Fruit fly (Drosophila melanogaster): ENCODE measurements around the gene CG12112.
A peak's percentile ranks its signal among the peaks of the same experiment; 100 is the strongest.

CG12112 gene

dm6 chrX:8521492-8521891 is 38.5 kb downstream of the CG12112 start:
- TF ChIP-seq CG8301 (tag; optimal IDR thresholded peaks at IDR 0.05) (peak; percentile 50), gl (tag; optimal IDR thresholded peaks at IDR 0.05) (no peak), CG34367 (tag; optimal IDR thresholded peaks at IDR 0.05) (no peak), rn (GFP tag; IDR thresholded peaks at IDR 0.05) (no peak), Pif1B (GFP tag; optimal IDR thresholded peaks at IDR 0.05) (no peak), CG15710 (tag; optimal IDR thresholded peaks at IDR 0.05) (no peak), CG13204 (GFP tag; optimal IDR thresholded peaks at IDR 0.05) (no peak), Pif1A (GFP tag; optimal IDR thresholded peaks at IDR 0.05) (no peak), EcR (GFP tag; optimal IDR thresholded peaks at IDR 0.05) (no peak), CG10348 (GFP tag; IDR thresholded peaks at IDR 0.05) (no peak), CG17806 (tag; optimal IDR thresholded peaks at IDR 0.05) (no peak), D1 (tag; optimal IDR thresholded peaks at IDR 0.05) (no peak), CG4496 (GFP tag; IDR thresholded peaks at IDR 0.05) (peak; percentile 52; the same call in 2 of the 3 replicates), Ets98B (GFP tag; IDR thresholded peaks at IDR 0.05) (peak; percentile 26; the same call in 1 of the 2 replicates), CG8159 (tag; optimal IDR thresholded peaks at IDR 0.05) (no peak), CG14655 (GFP tag; optimal IDR thresholded peaks at IDR 0.05) (peak; percentile 55), CG12605 (GFP tag; IDR thresholded peaks at IDR 0.05) (no peak), Snoo (tag; optimal IDR thresholded peaks at IDR 0.05) (no peak), CG9948 (tag; optimal IDR thresholded peaks at IDR 0.05) (no peak), fd96Ca (GFP tag; IDR thresholded peaks at IDR 0.05) (no peak), CG32121 (GFP tag; IDR thresholded peaks at IDR 0.05) (peak; percentile 64)

- no peak for TF ChIP-seq CG8301 (tag; optimal IDR thresholded peaks at IDR 0.05)
- no peak for TF ChIP-seq CG34367 (tag; optimal IDR thresholded peaks at IDR 0.05)
- TF ChIP-seq CG9948 (tag; optimal IDR thresholded peaks at IDR 0.05), result no peak
- TF ChIP-seq CG13204 (GFP tag; optimal IDR thresholded peaks at IDR 0.05), result no peak
- no peak for TF ChIP-seq rn (GFP tag; IDR thresholded peaks at IDR 0.05)
These were observed 39.5 kb downstream of the CG12112 start for dm6 chrX:8520517-8520916.

- TF ChIP-seq CG34367 (tag; optimal IDR thresholded peaks at IDR 0.05) (peak; percentile 17), gl (tag; optimal IDR thresholded peaks at IDR 0.05) (peak; percentile 19), CG8301 (tag; optimal IDR thresholded peaks at IDR 0.05) (no peak), EcR (GFP tag; optimal IDR thresholded peaks at IDR 0.05) (peak; percentile 16), CG12605 (GFP tag; IDR thresholded peaks at IDR 0.05) (peak; percentile 5; the same call in 1 of the 2 replicates), Ets98B (GFP tag; IDR thresholded peaks at IDR 0.05) (no peak; the same call in 1 of the 2 replicates), CG8159 (tag; optimal IDR thresholded peaks at IDR 0.05) (peak; percentile 14), CG4496 (GFP tag; IDR thresholded peaks at IDR 0.05) (peak; percentile 48; the same call in 2 of the 3 replicates), CG15710 (tag; optimal IDR thresholded peaks at IDR 0.05) (peak; percentile 16)
These were observed 41.8 kb downstream of the CG12112 start for dm6 chrX:8518025-8518661.

- peak; percentile 26 for TF ChIP-seq D1 (tag; optimal IDR thresholded peaks at IDR 0.05)
- no peak for TF ChIP-seq CG13204 (GFP tag; optimal IDR thresholded peaks at IDR 0.05)
- TF ChIP-seq Pif1B (GFP tag; optimal IDR thresholded peaks at IDR 0.05), result no peak
- 0 out of 3 replicates have a peak, but pooled peaks have one; percentile 51 for TF ChIP-seq CG4496 (GFP tag; IDR thresholded peaks at IDR 0.05)
- no peak for TF ChIP-seq CG34367 (tag; optimal IDR thresholded peaks at IDR 0.05)
- peak; percentile 47 for TF ChIP-seq Pif1A (GFP tag; optimal IDR thresholded peaks at IDR 0.05)
- TF ChIP-seq CG32121 (GFP tag; IDR thresholded peaks at IDR 0.05), result peak; percentile 50
- no peak for TF ChIP-seq Snoo (tag; optimal IDR thresholded peaks at IDR 0.05)
- no peak for TF ChIP-seq CG15710 (tag; optimal IDR thresholded peaks at IDR 0.05)
- no peak for TF ChIP-seq EcR (GFP tag; optimal IDR thresholded peaks at IDR 0.05)
- no peak for TF ChIP-seq rn (GFP tag; IDR thresholded peaks at IDR 0.05)
- TF ChIP-seq CG10348 (GFP tag; IDR thresholded peaks at IDR 0.05), result no peak
- TF ChIP-seq fd96Ca (GFP tag; IDR thresholded peaks at IDR 0.05), result peak; percentile 27; the same call in 1 of the 3 replicates
- TF ChIP-seq CG12605 (GFP tag; IDR thresholded peaks at IDR 0.05), result no peak
- peak; percentile 1 for TF ChIP-seq CG9948 (tag; optimal IDR thresholded peaks at IDR 0.05)
- TF ChIP-seq Ets98B (GFP tag; IDR thresholded peaks at IDR 0.05), result no peak; the same call in 1 of the 2 replicates
- no peak for TF ChIP-seq gl (tag; optimal IDR thresholded peaks at IDR 0.05)
- no peak for TF ChIP-seq CG17806 (tag; optimal IDR thresholded peaks at IDR 0.05)
These were observed 42.6 kb downstream of the CG12112 start, which contains the start of gene Nrg for dm6 chrX:8517121-8518024. Gene Nrg (plus strand): TSS chrX:8517373.

- peak; percentile 72 for TF ChIP-seq CG13204 (GFP tag; optimal IDR thresholded peaks at IDR 0.05)
- TF ChIP-seq Pif1B (GFP tag; optimal IDR thresholded peaks at IDR 0.05), result no peak
These were observed 47.7 kb downstream of the CG12112 start for dm6 chrX:8512251-8512650.

dm6 chrX:8510731-8511130 is 49.3 kb downstream of the CG12112 start:
- TF ChIP-seq Pif1A (GFP tag; optimal IDR thresholded peaks at IDR 0.05), result peak; percentile 1
- no peak for TF ChIP-seq D1 (tag; optimal IDR thresholded peaks at IDR 0.05)

Data from whole organism, pupa.